Fruit fly (Drosophila melanogaster) whole organism, wandering third instar larva: ENCODE data around the gene CG7367.
A peak's percentile ranks its signal among the peaks of the same experiment; 100 is the strongest.

Experiments used
- Abd-B ChIP-seq: fragments of >200 bp; optimal IDR thresholded peaks from 2 replicates; lab custom pipeline; 2017; ENCODE audit warnings: missing biosample characterization, missing genetic modification characterization
- CG32264 ChIP-seq: fragments of 200-800 bp; sonication (Bioruptor generic); optimal IDR thresholded peaks from 2 replicates; lab custom pipeline; 2016; ENCODE audit warnings: missing biosample characterization, missing genetic modification characterization
- CG9705 ChIP-seq: fragments of 200-800 bp; sonication (Bioruptor generic); optimal IDR thresholded peaks from 2 replicates; lab custom pipeline; 2018; ENCODE audit warnings: missing biosample characterization, mild to moderate bottlenecking, missing genetic modification characterization
- Dfd ChIP-seq: fragments of >200 bp; optimal IDR thresholded peaks from 2 replicates; lab custom pipeline; 2017; ENCODE audit warnings: missing biosample characterization, missing genetic modification characterization
- Dif ChIP-seq: fragments of 200-275, 200-300 bp; sonication (Bioruptor generic); optimal IDR thresholded peaks from 2 replicates; lab custom pipeline; 2018; ENCODE audit warnings: missing biosample characterization, missing genetic modification characterization; ENCODE audit not compliant: partially characterized antibody
- GATAd ChIP-seq: sonication (Bioruptor generic); optimal IDR thresholded peaks from 2 replicates; lab custom pipeline; 2016; ENCODE audit warnings: missing biosample characterization, missing genetic modification characterization
- HLH106 ChIP-seq: fragments of 200-800 bp; optimal IDR thresholded peaks from 3 replicates; lab custom pipeline; 2019; ENCODE audit warnings: missing biosample characterization, mild to moderate bottlenecking, missing genetic modification characterization, moderate library complexity
- Hnf4 ChIP-seq: fragments of 200-800 bp; sonication (Bioruptor generic); optimal IDR thresholded peaks from 2 replicates; lab custom pipeline; 2016; ENCODE audit warnings: missing biosample characterization, mild to moderate bottlenecking, missing genetic modification characterization
- Hr78 ChIP-seq: fragments of >200 bp; optimal IDR thresholded peaks from 2 replicates; lab custom pipeline; 2017; ENCODE audit warnings: missing biosample characterization, missing genetic modification characterization
- Hr83 ChIP-seq: fragments of 200-300 bp; sonication (Bioruptor generic); optimal IDR thresholded peaks from 2 replicates; lab custom pipeline; 2016; ENCODE audit warnings: missing biosample characterization, mild to moderate bottlenecking, missing genetic modification characterization, moderate library complexity; ENCODE audit not compliant: poor library complexity, severe bottlenecking
- Jra ChIP-seq: sonication (Bioruptor generic); optimal IDR thresholded peaks from 2 replicates; lab custom pipeline; 2016; ENCODE audit warnings: missing biosample characterization, missing genetic modification characterization
- Mio ChIP-seq: sonication (Bioruptor generic); optimal IDR thresholded peaks from 2 replicates; lab custom pipeline; 2016; ENCODE audit warnings: missing biosample characterization, missing genetic modification characterization
- Myc ChIP-seq: fragments of >200 bp; optimal IDR thresholded peaks from 2 replicates; lab custom pipeline; 2017
- N ChIP-seq: fragments of >200 bp; optimal IDR thresholded peaks from 2 replicates; lab custom pipeline; 2018; ENCODE audit warnings: missing biosample characterization, missing external identifiers, missing genetic modification characterization
- OdsH ChIP-seq: fragments of 200-800 bp; sonication (Bioruptor generic); optimal IDR thresholded peaks from 2 replicates; lab custom pipeline; 2016; ENCODE audit warnings: missing biosample characterization, mild to moderate bottlenecking, missing genetic modification characterization
- Rel ChIP-seq, 2 experiments: fragments of 200-800 bp; sonication (Bioruptor generic) in 1 of 2; optimal IDR thresholded peaks; 2 replicates in 1 of 2; 3 replicates in 1 of 2; lab custom pipeline; 2016 to 2019; ENCODE audit warnings: mild to moderate bottlenecking in 2 of 2, missing biosample characterization in 2 of 2, missing genetic modification characterization in 2 of 2, moderate library complexity in 1 of 2
- Sp1 ChIP-seq: fragments of 200-800 bp; sonication (Bioruptor generic); optimal IDR thresholded peaks from 3 replicates; lab custom pipeline; 2019; ENCODE audit warnings: missing biosample characterization, mild to moderate bottlenecking, missing genetic modification characterization, moderate library complexity
- Vsx2 ChIP-seq: fragments of 200-300, 225-300 bp; sonication (Bioruptor generic); optimal IDR thresholded peaks from 2 replicates; lab custom pipeline; 2018; ENCODE audit warnings: missing biosample characterization, missing genetic modification characterization; ENCODE audit not compliant: partially characterized antibody
- br ChIP-seq: fragments of 200-800 bp; sonication (Bioruptor generic); optimal IDR thresholded peaks from 2 replicates; lab custom pipeline; 2016; ENCODE audit warnings: missing biosample characterization, missing genetic modification characterization
- brk ChIP-seq: fragments of 200-800 bp; sonication (Bioruptor generic); optimal IDR thresholded peaks from 2 replicates; lab custom pipeline; 2016; ENCODE audit warnings: missing biosample characterization, mild to moderate bottlenecking, missing genetic modification characterization
- dl ChIP-seq, 2 experiments: fragments of 175-275, 200-275 bp in 1 of 2; fragments of 200-275 bp in 1 of 2; sonication (Bioruptor generic); optimal IDR thresholded peaks; lab custom pipeline; 2018; ENCODE audit warnings: mild to moderate bottlenecking in 2 of 2, missing biosample characterization in 2 of 2, missing genetic modification characterization in 2 of 2, moderate library complexity in 2 of 2; ENCODE audit not compliant: partially characterized antibody in 2 of 2, insufficient read depth in 1 of 2
- dmrt93B ChIP-seq: fragments of 200-800 bp; sonication (Bioruptor generic); optimal IDR thresholded peaks from 2 replicates; lab custom pipeline; 2018; ENCODE audit warnings: missing biosample characterization, mild to moderate bottlenecking, missing genetic modification characterization
- dsf ChIP-seq: sonication (Bioruptor generic); optimal IDR thresholded peaks from 2 replicates; lab custom pipeline; 2016; ENCODE audit warnings: missing biosample characterization, missing genetic modification characterization, borderline replicate concordance
- ey ChIP-seq: fragments of 200-800 bp; sonication (Bioruptor generic); optimal IDR thresholded peaks from 2 replicates; lab custom pipeline; 2016; ENCODE audit warnings: missing biosample characterization, missing genetic modification characterization
- foxo ChIP-seq, 2 experiments: fragments of 200-800 bp; sonication (Bioruptor generic); optimal IDR thresholded peaks; 2 replicates in 1 of 2; 3 replicates in 1 of 2; lab custom pipeline; 2016 to 2017; ENCODE audit warnings: missing biosample characterization in 2 of 2, missing genetic modification characterization in 2 of 2
- fru ChIP-seq: fragments of 200-800 bp; sonication (Bioruptor generic); optimal IDR thresholded peaks from 3 replicates; lab custom pipeline; 2016; ENCODE audit warnings: missing biosample characterization, mild to moderate bottlenecking, missing genetic modification characterization
- h ChIP-seq: fragments of 200-800 bp; sonication (Bioruptor generic); optimal IDR thresholded peaks from 3 replicates; lab custom pipeline; 2016; ENCODE audit warnings: missing biosample characterization, mild to moderate bottlenecking, missing genetic modification characterization
- jim ChIP-seq: fragments of 175-275, 200-325 bp; sonication (Bioruptor generic); optimal IDR thresholded peaks from 2 replicates; lab custom pipeline; 2016; ENCODE audit warnings: missing biosample characterization, mild to moderate bottlenecking, missing genetic modification characterization
- lola ChIP-seq: fragments of >200 bp; optimal IDR thresholded peaks from 2 replicates; lab custom pipeline; 2017; ENCODE audit warnings: missing biosample characterization, missing genetic modification characterization
- pan ChIP-seq: fragments of >200 bp; optimal IDR thresholded peaks from 2 replicates; lab custom pipeline; 2017
- psq ChIP-seq: fragments of 200-800 bp; sonication (Bioruptor generic); optimal IDR thresholded peaks from 3 replicates; lab custom pipeline; 2017; ENCODE audit warnings: missing biosample characterization, mild to moderate bottlenecking, missing genetic modification characterization, moderate library complexity
- rgr ChIP-seq: fragments of 200-800 bp; sonication (Bioruptor generic); optimal IDR thresholded peaks from 3 replicates; lab custom pipeline; 2016; ENCODE audit warnings: missing biosample characterization, mild to moderate bottlenecking, missing genetic modification characterization
- sage ChIP-seq: fragments of 200-800 bp; sonication (Bioruptor generic); optimal IDR thresholded peaks from 2 replicates; lab custom pipeline; 2016; ENCODE audit warnings: missing biosample characterization, mild to moderate bottlenecking, missing genetic modification characterization
- sv ChIP-seq: fragments of 200-800 bp; sonication (Bioruptor generic); optimal IDR thresholded peaks from 3 replicates; lab custom pipeline; 2016; ENCODE audit warnings: missing biosample characterization, missing genetic modification characterization
- tai ChIP-seq: sonication (Bioruptor generic); optimal IDR thresholded peaks from 2 replicates; lab custom pipeline; 2016; ENCODE audit warnings: missing biosample characterization, missing genetic modification characterization
- usp ChIP-seq: fragments of >200 bp; optimal IDR thresholded peaks from 2 replicates; lab custom pipeline; 2017; ENCODE audit warnings: missing biosample characterization, missing genetic modification characterization
- woc ChIP-seq: sonication (Bioruptor generic); optimal IDR thresholded peaks from 2 replicates; lab custom pipeline; 2016; ENCODE audit warnings: missing biosample characterization, mild to moderate bottlenecking, missing genetic modification characterization

Gene CG7367

DNA sequence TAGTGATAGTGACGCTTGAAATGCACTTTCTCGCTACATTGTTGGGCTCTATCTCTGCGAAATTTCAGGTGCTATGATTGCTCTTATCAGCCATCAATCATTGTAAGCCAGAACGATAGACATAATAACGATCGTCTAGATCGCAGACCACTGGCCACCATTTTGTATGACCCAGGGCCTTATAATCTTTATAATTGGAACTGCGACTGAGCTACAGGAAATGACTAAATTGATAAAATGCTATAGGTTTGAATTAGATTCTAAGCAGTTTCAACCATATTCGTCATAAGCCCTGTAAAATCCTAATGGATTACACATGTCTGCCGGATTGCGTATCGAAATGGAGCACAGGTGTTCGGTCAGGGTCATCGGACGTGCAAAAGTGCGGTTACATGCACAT lies 49.7 kb downstream of the CG7367 start:
- TF ChIP-seq sv (GFP tag; lab: Kevin White, UChicago), result no peak
- TF ChIP-seq Mio (GFP tag; lab: Kevin White, UChicago), result no peak

DNA sequence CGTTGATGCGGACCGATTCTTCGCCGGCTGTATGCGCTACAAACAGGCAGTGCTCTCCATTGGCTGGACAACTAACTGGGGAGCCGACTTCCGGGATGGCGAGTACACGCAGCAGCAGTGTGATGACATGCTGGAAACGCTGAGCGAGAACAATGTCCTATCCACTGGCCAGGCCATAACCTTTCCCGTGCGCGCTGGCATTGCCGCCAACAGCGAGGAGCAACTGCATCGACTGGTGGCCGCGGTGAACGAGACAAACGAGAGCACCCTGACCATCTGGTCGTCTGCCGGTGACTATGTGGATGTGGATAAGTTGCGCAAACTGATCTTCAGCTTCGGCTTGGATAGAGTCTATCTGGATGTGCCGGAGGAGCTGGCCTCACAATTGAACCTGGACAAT lies 53.4 kb downstream of the CG7367 start:
- no peak for TF ChIP-seq N (GFP tag; lab: Kevin White, UChicago)
- TF ChIP-seq usp, result no peak
- no peak for TF ChIP-seq Hr78 (GFP tag; lab: Kevin White, UChicago)
- TF ChIP-seq Mio (GFP tag; lab: Kevin White, UChicago), result no peak
- no peak for TF ChIP-seq dsf (GFP tag; lab: Kevin White, UChicago)
- no peak for TF ChIP-seq Rel (GFP tag; optimal IDR thresholded peaks at IDR 0.05; lab: Kevin White, UChicago)
- no peak for TF ChIP-seq Rel (tag; optimal IDR thresholded peaks at IDR 0.05; lab: Kevin White, UChicago)
- no peak for TF ChIP-seq dl (GFP tag; optimal IDR thresholded peaks at IDR 0.05; lab: Kevin White, UChicago; ENCODE audit: insufficient read depth in 1 of 2, partially characterized antibody in 2 of 2)
- no peak for TF ChIP-seq Myc (lab: Kevin White, UChicago)
- TF ChIP-seq lola (GFP tag; lab: Kevin White, UChicago), result no peak
- no peak for TF ChIP-seq Vsx2 (GFP tag; lab: Kevin White, UChicago)
- TF ChIP-seq Dfd (GFP tag; lab: Kevin White, UChicago), result no peak

DNA sequence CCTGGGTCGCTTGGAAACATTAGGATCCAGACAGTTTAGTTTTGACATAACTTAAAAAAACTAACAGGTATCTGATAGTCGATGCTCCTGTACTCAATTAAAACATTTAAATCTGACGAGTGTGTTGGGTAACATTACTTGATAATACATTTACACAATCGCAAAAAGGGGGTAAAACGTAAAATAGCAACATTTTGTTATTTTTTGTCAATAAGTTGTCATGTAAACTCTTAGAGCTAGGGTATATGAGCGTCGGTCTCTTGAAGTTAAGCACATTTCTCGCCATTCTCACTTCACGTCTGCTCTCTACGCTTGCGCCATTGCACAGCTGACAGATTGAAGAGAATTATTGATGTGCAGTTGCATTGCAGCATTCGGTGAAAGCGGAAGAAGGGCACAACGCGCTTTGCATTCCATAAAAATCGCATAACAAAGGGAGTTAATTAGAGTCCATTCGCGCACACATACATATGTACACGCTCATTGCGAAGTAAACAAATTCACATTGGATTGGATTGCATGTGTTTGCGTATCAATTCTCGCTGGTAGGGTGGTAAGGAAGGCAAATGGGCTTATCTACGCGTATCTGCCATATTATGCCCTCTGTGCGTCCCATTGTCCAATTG lies 54.6 kb downstream of the CG7367 start:
- peak; percentile 49 for TF ChIP-seq fru (GFP tag; lab: Kevin White, UChicago)
- TF ChIP-seq woc (GFP tag; lab: Kevin White, UChicago), result peak; percentile 54
- no peak for TF ChIP-seq usp
- no peak for TF ChIP-seq Rel (GFP tag; optimal IDR thresholded peaks at IDR 0.05; lab: Kevin White, UChicago)
- peak; percentile 54 for TF ChIP-seq Rel (tag; optimal IDR thresholded peaks at IDR 0.05; lab: Kevin White, UChicago)
- TF ChIP-seq Mio (GFP tag; lab: Kevin White, UChicago), result no peak
- no peak for TF ChIP-seq HLH106 (tag; lab: Kevin White, UChicago)
- no peak for TF ChIP-seq dsf (GFP tag; lab: Kevin White, UChicago)
- no peak for TF ChIP-seq jim
- peak; percentile 2 for TF ChIP-seq OdsH (GFP tag; lab: Kevin White, UChicago)
- TF ChIP-seq brk, result peak; percentile 1
- no peak for TF ChIP-seq sv (GFP tag; lab: Kevin White, UChicago)
- no peak for TF ChIP-seq dmrt93B (GFP tag; lab: Kevin White, UChicago)
- TF ChIP-seq rgr (GFP tag; lab: Kevin White, UChicago), result peak; percentile 49
- peak in 1 of 2 experiments; percentile 46 for TF ChIP-seq foxo (GFP tag; optimal IDR thresholded peaks at IDR 0.05; lab: Kevin White, UChicago)
- no peak for TF ChIP-seq lola (GFP tag; lab: Kevin White, UChicago)
- TF ChIP-seq Dfd (GFP tag; lab: Kevin White, UChicago), result no peak
- TF ChIP-seq CG9705 (GFP tag; lab: Kevin White, UChicago), result no peak
- TF ChIP-seq h (GFP tag; lab: Kevin White, UChicago), result peak; percentile 55
- peak; percentile 76 for TF ChIP-seq Vsx2 (GFP tag; lab: Kevin White, UChicago)
- TF ChIP-seq ey (GFP tag; lab: Kevin White, UChicago), result peak; percentile 9

dm6 chr2L:7984059-7984800 lies 55.4 kb downstream of the CG7367 start, which contains the start of gene Snoo:
Gene Snoo (minus strand): TSS chr2L:7984196.
- TF ChIP-seq GATAd (GFP tag; lab: Kevin White, UChicago) (no peak), br (peak; percentile 6), Dif (peak; percentile 24), psq (GFP tag; lab: Kevin White, UChicago) (no peak), jim (no peak), Sp1 (GFP tag; lab: Kevin White, UChicago) (no peak), sv (GFP tag; lab: Kevin White, UChicago) (no peak), rgr (GFP tag; lab: Kevin White, UChicago) (peak; percentile 12), Vsx2 (GFP tag; lab: Kevin White, UChicago) (peak; percentile 57), sage (GFP tag; lab: Kevin White, UChicago) (no peak), pan (lab: Kevin White, UChicago) (no peak), dmrt93B (GFP tag; lab: Kevin White, UChicago) (no peak), OdsH (GFP tag; lab: Kevin White, UChicago) (no peak), brk (no peak), Hr78 (GFP tag; lab: Kevin White, UChicago) (no peak), woc (GFP tag; lab: Kevin White, UChicago) (no peak), Hr83 (peak; percentile 54), CG9705 (GFP tag; lab: Kevin White, UChicago) (no peak), lola (GFP tag; lab: Kevin White, UChicago) (no peak), fru (GFP tag; lab: Kevin White, UChicago) (peak; percentile 99), dsf (GFP tag; lab: Kevin White, UChicago) (no peak), Hnf4 (GFP tag; lab: Kevin White, UChicago) (no peak), dl (GFP tag; optimal IDR thresholded peaks at IDR 0.05; lab: Kevin White, UChicago; ENCODE audit: insufficient read depth in 1 of 2, partially characterized antibody in 2 of 2) (peak in 1 of 2 experiments; percentile 29), tai (GFP tag; lab: Kevin White, UChicago) (no peak), HLH106 (tag; lab: Kevin White, UChicago) (no peak), foxo (GFP tag; optimal IDR thresholded peaks at IDR 0.05; lab: Kevin White, UChicago) (peak in 1 of 2 experiments; percentile 5), Jra (no peak), N (GFP tag; lab: Kevin White, UChicago) (no peak), Dfd (GFP tag; lab: Kevin White, UChicago) (no peak), CG32264 (GFP tag; lab: Kevin White, UChicago) (no peak), Abd-B (GFP tag; lab: Kevin White, UChicago) (no peak)
